Worm (Caenorhabditis elegans): ENCODE measurements around the gene spp-19.

spp-19 gene

ce11 chrV:6538323-6538722 is 23.2 kb downstream of the spp-19 start:
- TF ChIP-seq zag-1 (tag; optimal IDR thresholded peaks at IDR 0.05) = no peak
- TF ChIP-seq unc-86 (tag; optimal IDR thresholded peaks at IDR 0.05) = no peak
- TF ChIP-seq lin-14 (GFP tag; optimal IDR thresholded peaks at IDR 0.05) = peak; percentile 71
- TF ChIP-seq ces-1 (GFP tag; optimal IDR thresholded peaks at IDR 0.05) = no peak
- peak in 1 of 2 experiments; percentile 48 for TF ChIP-seq lsy-2 (tag; optimal IDR thresholded peaks at IDR 0.05)
- no peak for TF ChIP-seq lir-3 (tag; optimal IDR thresholded peaks at IDR 0.05; ENCODE audit: poor library complexity)
- no peak for TF ChIP-seq nhr-12 (tag; optimal IDR thresholded peaks at IDR 0.05)
- peak; percentile 30 for TF ChIP-seq rnt-1 (tag; optimal IDR thresholded peaks at IDR 0.05)
- TF ChIP-seq ama-1 (optimal IDR thresholded peaks at IDR 0.05) = no peak
- no peak for TF ChIP-seq ceh-63 (GFP tag; optimal IDR thresholded peaks at IDR 0.05)
- TF ChIP-seq ceh-88 (GFP tag; IDR thresholded peaks at IDR 0.05) = no peak
- TF ChIP-seq lin-13 (GFP tag; optimal IDR thresholded peaks at IDR 0.05) = no peak
- no peak for TF ChIP-seq unc-30 (tag; optimal IDR thresholded peaks at IDR 0.05)
- no peak for TF ChIP-seq vab-15 (tag; optimal IDR thresholded peaks at IDR 0.05)
- TF ChIP-seq Y116A8C.19 (tag; optimal IDR thresholded peaks at IDR 0.05; ENCODE audit: borderline replicate concordance) = no peak
- peak; percentile 11 for TF ChIP-seq snu-23 (GFP tag; optimal IDR thresholded peaks at IDR 0.05)
- peak; percentile 22 for TF ChIP-seq nhr-71 (tag; optimal IDR thresholded peaks at IDR 0.05)
- TF ChIP-seq nhr-76 (tag; optimal IDR thresholded peaks at IDR 0.05) = no peak
- no peak for TF ChIP-seq efl-1 (optimal IDR thresholded peaks at IDR 0.05)
- peak in 1 of 2 experiments; percentile 74 for TF ChIP-seq efl-1 (GFP tag; optimal IDR thresholded peaks at IDR 0.05 in 1 of 2)
- TF ChIP-seq swsn-7 (tag; optimal IDR thresholded peaks at IDR 0.05) = no peak
- TF ChIP-seq blmp-1 (tag; optimal IDR thresholded peaks at IDR 0.05) = peak; percentile 4
- peak in 1 of 3 experiments; percentile 19 for TF ChIP-seq ceh-82 (tag; optimal IDR thresholded peaks at IDR 0.05)
- no peak for TF ChIP-seq nhr-28 (tag; optimal IDR thresholded peaks at IDR 0.05)
- TF ChIP-seq dsc-1 (tag; optimal IDR thresholded peaks at IDR 0.05) = peak; percentile 28
- TF ChIP-seq hlh-17 (GFP tag; optimal IDR thresholded peaks at IDR 0.05; ENCODE audit: borderline replicate concordance) = no peak
- TF ChIP-seq F16B12.6 (tag; optimal IDR thresholded peaks at IDR 0.05) = no peak
- TF ChIP-seq sox-4 (tag; optimal IDR thresholded peaks at IDR 0.05) = no peak

DNA sequence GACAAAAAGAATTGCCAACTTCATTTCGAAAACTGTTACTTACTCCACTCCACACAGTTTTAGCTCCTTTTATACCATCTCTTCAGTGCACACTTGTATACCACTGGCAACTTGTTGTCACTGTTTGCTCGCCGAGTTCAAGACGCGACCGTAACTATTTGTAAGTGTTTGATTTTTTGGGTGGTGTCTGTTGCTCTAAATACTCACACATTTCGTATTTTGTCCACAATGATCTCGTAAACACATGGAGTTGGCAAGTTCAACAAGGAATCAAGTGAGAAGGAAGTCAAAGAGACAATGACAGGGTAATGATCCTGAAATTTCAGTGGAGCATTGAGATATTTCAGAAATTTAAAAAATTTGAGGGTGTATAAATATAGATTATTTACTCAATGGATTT is 28.5 kb downstream of the spp-19 start, which contains the start of gene hpo-26:
Gene hpo-26 (minus strand): TSS at position 31 of the 400 bp plus-strand sequence.
- TF ChIP-seq C16A3.4 (tag; optimal IDR thresholded peaks at IDR 0.05) = no peak
- TF ChIP-seq vab-15 (tag; optimal IDR thresholded peaks at IDR 0.05) = no peak
- TF ChIP-seq elt-3 (tag; optimal IDR thresholded peaks at IDR 0.05) = no peak
- no peak for TF ChIP-seq sup-37 (GFP tag; optimal IDR thresholded peaks at IDR 0.05)
- no peak for TF ChIP-seq nhr-28 (tag; optimal IDR thresholded peaks at IDR 0.05)
- no peak for TF ChIP-seq lin-39 (tag; optimal IDR thresholded peaks at IDR 0.05)
- TF ChIP-seq jun-1 (tag; optimal IDR thresholded peaks at IDR 0.05) = no peak
- peak; percentile 21 for TF ChIP-seq nhr-71 (tag; optimal IDR thresholded peaks at IDR 0.05)
- no peak for TF ChIP-seq zip-4 (GFP tag; optimal IDR thresholded peaks at IDR 0.05)
- TF ChIP-seq tlp-1 (tag; optimal IDR thresholded peaks at IDR 0.05) = no peak
- peak; percentile 81 for TF ChIP-seq nhr-77 (tag; optimal IDR thresholded peaks at IDR 0.05)
- TF ChIP-seq nhr-20 (tag; optimal IDR thresholded peaks at IDR 0.05) = no peak
- TF ChIP-seq ces-1 (GFP tag; optimal IDR thresholded peaks at IDR 0.05) = no peak
- TF ChIP-seq mdl-1 (tag; optimal IDR thresholded peaks at IDR 0.05) = no peak
- TF ChIP-seq dsc-1 (tag; optimal IDR thresholded peaks at IDR 0.05) = no peak
- no peak for TF ChIP-seq aly-2 (tag; optimal IDR thresholded peaks at IDR 0.05)
- no peak for TF ChIP-seq pax-3 (tag; optimal IDR thresholded peaks at IDR 0.05)
- TF ChIP-seq nhr-47 (tag; optimal IDR thresholded peaks at IDR 0.05) = no peak
- TF ChIP-seq pqm-1 (tag; optimal IDR thresholded peaks at IDR 0.05) = no peak
- TF ChIP-seq nhr-12 (tag; optimal IDR thresholded peaks at IDR 0.05) = no peak
- no peak for TF ChIP-seq egl-27 (tag; optimal IDR thresholded peaks at IDR 0.05)
- no peak for TF ChIP-seq nhr-85 (tag)
- no peak for TF ChIP-seq ceh-90 (tag; optimal IDR thresholded peaks at IDR 0.05)
- no peak for TF ChIP-seq efl-3 (GFP tag; optimal IDR thresholded peaks at IDR 0.05)
- no peak for TF ChIP-seq xbp-1 (tag; optimal IDR thresholded peaks at IDR 0.05)
- TF ChIP-seq elt-2 (tag; optimal IDR thresholded peaks at IDR 0.05) = no peak
- peak; percentile 15 for TF ChIP-seq lin-14 (GFP tag; optimal IDR thresholded peaks at IDR 0.05)
- TF ChIP-seq ztf-4 (tag; optimal IDR thresholded peaks at IDR 0.05) = no peak
- TF ChIP-seq unc-98 (GFP tag; IDR thresholded peaks at IDR 0.05) = no peak
- no peak for TF ChIP-seq efl-1 (optimal IDR thresholded peaks at IDR 0.05)
- no peak for TF ChIP-seq efl-1 (GFP tag; optimal IDR thresholded peaks at IDR 0.05 in 1 of 2)
- no peak for TF ChIP-seq pag-3 (tag; optimal IDR thresholded peaks at IDR 0.05; ENCODE audit: borderline replicate concordance, insufficient read depth)
- no peak for TF ChIP-seq nhr-84 (tag; optimal IDR thresholded peaks at IDR 0.05)
- peak in 1 of 2 experiments; percentile 9 for TF ChIP-seq lsy-2 (tag; optimal IDR thresholded peaks at IDR 0.05)

Measured in whole organism, L1 larva.